Worm (Caenorhabditis elegans): ENCODE measurements around the gene F44E7.5.
A peak's percentile ranks its signal among the peaks of the same experiment; 100 is the strongest.

F44E7.5 gene

ce11 chrV:5799373-5799772 is 18.7 kb upstream of the F44E7.5 start, which contains the start of gene cyn-17:
cyn-17 (plus strand) TSS chrV:5799673.
- TF ChIP-seq T23F11.4 (GFP tag; optimal IDR thresholded peaks at IDR 0.05), result no peak
- peak; percentile 34 for TF ChIP-seq elt-4 (tag; optimal IDR thresholded peaks at IDR 0.05)
- no peak for TF ChIP-seq ceh-31 (tag; optimal IDR thresholded peaks at IDR 0.05)

ce11 chrV:5798132-5798531 is 17.4 kb upstream of the F44E7.5 start, which contains the start of gene nstp-3:
nstp-3 (minus strand) TSS chrV:5798232.
- no peak for TF ChIP-seq ceh-30 (tag; optimal IDR thresholded peaks at IDR 0.05)
- no peak for TF ChIP-seq ceh-34 (tag; optimal IDR thresholded peaks at IDR 0.05)
- TF ChIP-seq dmd-4 (tag; optimal IDR thresholded peaks at IDR 0.05; ENCODE audit: borderline replicate concordance), result no peak
- TF ChIP-seq ttx-3 (tag; optimal IDR thresholded peaks at IDR 0.05), result no peak
- no peak for TF ChIP-seq ref-2 (tag; optimal IDR thresholded peaks at IDR 0.05)
- TF ChIP-seq madf-2 (tag; optimal IDR thresholded peaks at IDR 0.05), result no peak
- TF ChIP-seq K09A11.1 (tag; optimal IDR thresholded peaks at IDR 0.05; ENCODE audit: insufficient read depth), result no peak
- no peak for TF ChIP-seq ama-1 (optimal IDR thresholded peaks at IDR 0.05)
- no peak for TF ChIP-seq ceh-9 (tag; optimal IDR thresholded peaks at IDR 0.05)
- TF ChIP-seq ceh-6 (GFP tag; optimal IDR thresholded peaks at IDR 0.05), result no peak
- TF ChIP-seq fkh-10 (GFP tag; optimal IDR thresholded peaks at IDR 0.05), result no peak

- no peak for TF ChIP-seq sox-2 (GFP tag; IDR thresholded peaks at IDR 0.05)
- no peak for TF ChIP-seq npax-4 (tag; optimal IDR thresholded peaks at IDR 0.05)
- TF ChIP-seq hlh-15 (tag; optimal IDR thresholded peaks at IDR 0.05), result no peak
- TF ChIP-seq ahr-1 (tag; optimal IDR thresholded peaks at IDR 0.05), result no peak
- no peak for TF ChIP-seq ceh-14 (tag; optimal IDR thresholded peaks at IDR 0.05)
- TF ChIP-seq lin-11 (tag; optimal IDR thresholded peaks at IDR 0.05), result no peak
- TF ChIP-seq tbx-7 (tag; optimal IDR thresholded peaks at IDR 0.05), result no peak
Observed at ce11 chrV:5792031-5792430, 11.3 kb upstream of the F44E7.5 start, which contains the start of gene ZC250.2. ZC250.2 (plus strand) TSS chrV:5792331.

ce11 chrV:5790497-5791280 is 10.0 kb upstream of the F44E7.5 start, which contains the start of the genes nhr-142 and F44E7.9:
nhr-142 (minus strand) TSS chrV:5790553.
F44E7.9 (plus strand) TSS chrV:5791230.
- TF ChIP-seq sox-4 (tag; optimal IDR thresholded peaks at IDR 0.05) (peak; percentile 36), C38D4.7 (GFP tag; optimal IDR thresholded peaks at IDR 0.05) (no peak), nfya-1 (tag; optimal IDR thresholded peaks at IDR 0.05) (peak; percentile 58), odd-2 (tag; optimal IDR thresholded peaks at IDR 0.05) (no peak), ceh-14 (tag; optimal IDR thresholded peaks at IDR 0.05) (peak; percentile 74), unc-42 (tag; optimal IDR thresholded peaks at IDR 0.05) (peak; percentile 66), mec-3 (tag; optimal IDR thresholded peaks at IDR 0.05; ENCODE audit: borderline replicate concordance) (no peak), ceh-30 (tag; optimal IDR thresholded peaks at IDR 0.05) (peak; percentile 0), pax-1 (tag; optimal IDR thresholded peaks at IDR 0.05) (no peak), T23F11.4 (GFP tag; optimal IDR thresholded peaks at IDR 0.05) (peak; percentile 26), K02D7.2 (tag; optimal IDR thresholded peaks at IDR 0.05) (peak; percentile 28), unc-3 (GFP tag; conservative IDR thresholded peaks at IDR 0.05) (no peak), unc-3 (tag; optimal IDR thresholded peaks at IDR 0.05) (peak; percentile 40), fkh-6 (tag; optimal IDR thresholded peaks at IDR 0.05) (no peak), K09A11.1 (tag; optimal IDR thresholded peaks at IDR 0.05; ENCODE audit: insufficient read depth) (no peak), pat-9 (tag; optimal IDR thresholded peaks at IDR 0.05) (peak; percentile 32), unc-55 (GFP tag; optimal IDR thresholded peaks at IDR 0.05) (no peak), gmeb-2 (tag; optimal IDR thresholded peaks at IDR 0.05) (no peak), elt-2 (tag; optimal IDR thresholded peaks at IDR 0.05) (peak; percentile 79), ceh-6 (GFP tag; optimal IDR thresholded peaks at IDR 0.05) (no peak), nhr-11 (tag; optimal IDR thresholded peaks at IDR 0.05) (no peak), hlh-6 (tag; optimal IDR thresholded peaks at IDR 0.05) (no peak), lim-6 (tag; optimal IDR thresholded peaks at IDR 0.05) (peak; percentile 50), hlh-13 (GFP tag; optimal IDR thresholded peaks at IDR 0.05) (no peak), hlh-30 (tag; optimal IDR thresholded peaks at IDR 0.05; ENCODE audit: insufficient read depth) (no peak), fax-1 (tag; optimal IDR thresholded peaks at IDR 0.05) (peak; percentile 73), ceh-31 (tag; optimal IDR thresholded peaks at IDR 0.05) (peak; percentile 93), pha-4 (tag; optimal IDR thresholded peaks at IDR 0.05) (no peak), ceh-45 (GFP tag; IDR thresholded peaks at IDR 0.05) (peak; percentile 47; the same call in 1 of the 2 replicates), pros-1 (tag; optimal IDR thresholded peaks at IDR 0.05) (no peak)

Data from whole organism, late embryonic.